Fruit fly (Drosophila melanogaster) whole organism, embryonic: ENCODE measurements around the gene CG7970.
A peak's percentile ranks its signal among the peaks of the same experiment; 100 is the strongest.

Experiments
- Asciz ChIP-seq: fragments of 200-800 bp; sonication (Bioruptor generic); optimal IDR thresholded peaks from 2 replicates; lab custom pipeline; 2017; ENCODE audit warnings: missing biosample characterization, mild to moderate bottlenecking, missing genetic modification characterization, missing genetic modification reagents
- Bdp1 ChIP-seq: fragments of 200-800 bp; sonication (Bioruptor generic); optimal IDR thresholded peaks from 3 replicates; lab custom pipeline; 2016; ENCODE audit warnings: missing biosample characterization, missing genetic modification characterization
- Bteb2 ChIP-seq: fragments of 200-800 bp; sonication (Bioruptor generic); optimal IDR thresholded peaks from 2 replicates; lab custom pipeline; 2016; ENCODE audit warnings: missing biosample characterization, missing genetic modification characterization
- CG10147 ChIP-seq: fragments of 200-800 bp; sonication (Bioruptor generic); optimal IDR thresholded peaks from 2 replicates; lab custom pipeline; 2019; ENCODE audit warnings: missing biosample characterization, mild to moderate bottlenecking, missing genetic modification characterization, moderate library complexity
- CG10267 ChIP-seq: fragments of 200-800 bp; sonication (Bioruptor generic); optimal IDR thresholded peaks from 2 replicates; lab custom pipeline; 2018; ENCODE audit warnings: missing biosample characterization, mild to moderate bottlenecking, missing genetic modification characterization, moderate library complexity
- CG10959 ChIP-seq: fragments of 200-800 bp; sonication (Bioruptor generic); IDR thresholded peaks from 2 replicates; pipeline ENCODE4 v1.3.6; 2022; ENCODE audit warnings: missing biosample characterization, missing genetic modification characterization
- CG10979 ChIP-seq: fragments of 200-800 bp; sonication (Bioruptor generic); optimal IDR thresholded peaks from 2 replicates; lab custom pipeline; 2018; ENCODE audit warnings: missing biosample characterization, mild to moderate bottlenecking, missing genetic modification characterization, moderate library complexity
- CG12071 ChIP-seq: fragments of 200-800 bp; sonication (Bioruptor generic); optimal IDR thresholded peaks from 3 replicates; lab custom pipeline; 2018; ENCODE audit warnings: missing biosample characterization, mild to moderate bottlenecking, missing genetic modification characterization
- CG12104 ChIP-seq: fragments of 200-800 bp; sonication (Bioruptor generic); optimal IDR thresholded peaks from 3 replicates; lab custom pipeline; 2016; ENCODE audit warnings: missing biosample characterization, missing genetic modification characterization
- CG1529 ChIP-seq: fragments of 200-800 bp; sonication (Bioruptor generic); optimal IDR thresholded peaks from 3 replicates; lab custom pipeline; 2018; ENCODE audit warnings: missing biosample characterization, missing genetic modification characterization
- CG15696 ChIP-seq: fragments of 200-800 bp; sonication (Bioruptor generic); optimal IDR thresholded peaks from 2 replicates; lab custom pipeline; 2019; ENCODE audit warnings: missing biosample characterization, mild to moderate bottlenecking, missing genetic modification characterization, moderate library complexity
- CG1602 ChIP-seq: fragments of 200-800 bp; sonication (Bioruptor generic); optimal IDR thresholded peaks from 3 replicates; lab custom pipeline; 2016; ENCODE audit warnings: missing biosample characterization, missing genetic modification characterization
- CG16779 ChIP-seq: fragments of 200-800 bp; sonication (Bioruptor generic); IDR thresholded peaks from 2 replicates; pipeline ENCODE4 v1.3.6; 2022; ENCODE audit warnings: missing biosample characterization, missing genetic modification characterization
- CG17612 ChIP-seq: fragments of 200-800 bp; sonication (Bioruptor generic); IDR thresholded peaks from 2 replicates; pipeline ENCODE4 v1.3.6; 2022; ENCODE audit warnings: missing biosample characterization, missing genetic modification characterization
- CG2129 ChIP-seq: fragments of 200-800 bp; sonication (Bioruptor generic); IDR thresholded peaks from 2 replicates; pipeline ENCODE4 v1.3.6; 2022; ENCODE audit warnings: missing biosample characterization, missing genetic modification characterization; ENCODE audit not compliant: partially characterized antibody
- CG2199 ChIP-seq: fragments of 200-800 bp; sonication (Bioruptor generic); IDR thresholded peaks from 3 replicates; pipeline ENCODE4 v1.3.6; 2022; ENCODE audit warnings: missing biosample characterization, missing genetic modification characterization
- CG2678 ChIP-seq: fragments of 200-800 bp; sonication (Bioruptor generic); optimal IDR thresholded peaks from 3 replicates; lab custom pipeline; 2019; ENCODE audit warnings: missing biosample characterization, mild to moderate bottlenecking, missing genetic modification characterization, moderate library complexity
- CG30020 ChIP-seq: fragments of 200-800 bp; optimal IDR thresholded peaks from 2 replicates; lab custom pipeline; 2019; ENCODE audit warnings: missing biosample characterization, mild to moderate bottlenecking, missing genetic modification characterization, moderate library complexity
- CG4707 ChIP-seq: fragments of 200-800 bp; sonication (Bioruptor generic); optimal IDR thresholded peaks from 2 replicates; lab custom pipeline; 2018; ENCODE audit warnings: missing biosample characterization, mild to moderate bottlenecking, missing genetic modification characterization, moderate library complexity
- CG9437 ChIP-seq: fragments of 200-800 bp; sonication (Bioruptor generic); optimal IDR thresholded peaks from 2 replicates; lab custom pipeline; 2018; ENCODE audit warnings: missing biosample characterization, mild to moderate bottlenecking, missing genetic modification characterization
- CG9609 ChIP-seq: fragments of 200-800 bp; sonication (Bioruptor generic); optimal IDR thresholded peaks from 3 replicates; lab custom pipeline; 2016; ENCODE audit warnings: missing biosample characterization, missing genetic modification characterization
- CG9797 ChIP-seq: fragments of 200-800 bp; sonication (Bioruptor generic); optimal IDR thresholded peaks from 3 replicates; lab custom pipeline; 2018; ENCODE audit warnings: missing biosample characterization, mild to moderate bottlenecking, missing genetic modification characterization
- CG9932 ChIP-seq: fragments of 200-800 bp; sonication (Bioruptor generic); IDR thresholded peaks from 2 replicates; pipeline ENCODE4 v1.3.6; 2022; ENCODE audit warnings: missing biosample characterization, missing genetic modification characterization
- Fer1 ChIP-seq: fragments of 200-800 bp; sonication (Bioruptor generic); optimal IDR thresholded peaks from 2 replicates; lab custom pipeline; 2017; ENCODE audit warnings: missing biosample characterization, mild to moderate bottlenecking, missing genetic modification characterization
- HHEX ChIP-seq: fragments of 200-800 bp; sonication (Bioruptor generic); optimal IDR thresholded peaks from 3 replicates; lab custom pipeline; 2017; ENCODE audit warnings: missing biosample characterization, mild to moderate bottlenecking, missing genetic modification characterization, missing genetic modification reagents
- HLHmδ ChIP-seq: fragments of 200-800 bp; sonication (Bioruptor generic); optimal IDR thresholded peaks from 2 replicates; lab custom pipeline; 2018; ENCODE audit warnings: missing biosample characterization, mild to moderate bottlenecking, missing genetic modification characterization, moderate library complexity
- Hmx ChIP-seq: fragments of 200-800 bp; sonication (Bioruptor generic); optimal IDR thresholded peaks from 2 replicates; lab custom pipeline; 2016; ENCODE audit warnings: missing biosample characterization, missing genetic modification characterization
- Kr ChIP-seq: fragments of 200-800 bp; sonication (Bioruptor generic); optimal IDR thresholded peaks from 2 replicates; lab custom pipeline; 2017; ENCODE audit warnings: missing biosample characterization, mild to moderate bottlenecking, missing genetic modification characterization
- Neu2 ChIP-seq: fragments of 200-800 bp; sonication (Bioruptor generic); optimal IDR thresholded peaks from 3 replicates; lab custom pipeline; 2016; ENCODE audit warnings: missing biosample characterization, missing genetic modification characterization, borderline replicate concordance
- Opbp ChIP-seq: fragments of 200-800 bp; sonication (Bioruptor generic); IDR thresholded peaks from 3 replicates; pipeline ENCODE4 v1.3.6; 2022; ENCODE audit warnings: missing biosample characterization, missing genetic modification characterization; ENCODE audit not compliant: partially characterized antibody
- Spps ChIP-seq: fragments of 200-800 bp; sonication (Bioruptor generic); optimal IDR thresholded peaks from 2 replicates; lab custom pipeline; 2018; ENCODE audit warnings: missing biosample characterization, mild to moderate bottlenecking, missing genetic modification characterization
- Sry-δ ChIP-seq: fragments of 200-800 bp; sonication (Bioruptor generic); optimal IDR thresholded peaks from 2 replicates; lab custom pipeline; 2016; ENCODE audit warnings: missing biosample characterization, missing genetic modification characterization
- Taf1 ChIP-seq: fragments of 200-800 bp; sonication (Bioruptor generic); IDR thresholded peaks from 2 replicates; pipeline ENCODE4 v1.3.6; 2022; ENCODE audit warnings: missing biosample characterization, missing genetic modification characterization
- Xrp1 ChIP-seq: fragments of 200-800 bp; sonication (Bioruptor generic); IDR thresholded peaks from 2 replicates; pipeline ENCODE4 v1.3.6; 2022; ENCODE audit warnings: missing biosample characterization, missing genetic modification characterization
- ara ChIP-seq: fragments of 200-800 bp; sonication (Bioruptor generic); IDR thresholded peaks from 2 replicates; pipeline ENCODE4 v1.3.6; 2022; ENCODE audit warnings: missing biosample characterization, missing genetic modification characterization
- croc ChIP-seq: fragments of 200-800 bp; sonication (Bioruptor generic); conservative IDR thresholded peaks from 3 replicates; pipeline ENCODE4 v1.3.6; 2022; ENCODE audit warnings: missing biosample characterization, missing genetic modification characterization
- crol ChIP-seq: fragments of 200-800 bp; sonication (Bioruptor generic); IDR thresholded peaks from 2 replicates; pipeline ENCODE4 v1.3.6; 2022; ENCODE audit warnings: missing biosample characterization, missing genetic modification characterization
- crp ChIP-seq, 2 experiments: fragments of 200-800 bp; sonication (Bioruptor generic); optimal IDR thresholded peaks; 2 replicates in 1 of 2; 3 replicates in 1 of 2; lab custom pipeline; 2017; ENCODE audit warnings: missing biosample characterization in 2 of 2, missing genetic modification characterization in 2 of 2, mild to moderate bottlenecking in 1 of 2, moderate library complexity in 1 of 2
- dan ChIP-seq: fragments of 200-800 bp; sonication (Bioruptor generic); IDR thresholded peaks from 2 replicates; pipeline ENCODE4 v1.3.6; 2022; ENCODE audit warnings: missing biosample characterization, missing genetic modification characterization
- gcm ChIP-seq: fragments of 200-800 bp; sonication (Bioruptor generic); optimal IDR thresholded peaks from 2 replicates; lab custom pipeline; 2019; ENCODE audit warnings: missing biosample characterization, mild to moderate bottlenecking, missing genetic modification characterization, moderate library complexity
- gem ChIP-seq: fragments of 200-800 bp; sonication (Bioruptor generic); optimal IDR thresholded peaks from 2 replicates; lab custom pipeline; 2019; ENCODE audit warnings: missing biosample characterization, mild to moderate bottlenecking, missing genetic modification characterization, moderate library complexity
- h ChIP-seq: fragments of >200 bp; optimal IDR thresholded peaks from 2 replicates; lab custom pipeline; 2017
- psq ChIP-seq: fragments of 200-800 bp; sonication (Bioruptor generic); optimal IDR thresholded peaks from 2 replicates; lab custom pipeline; 2017; ENCODE audit warnings: missing biosample characterization, missing genetic modification characterization
- pum ChIP-seq: fragments of 200-800 bp; sonication (Bioruptor generic); optimal IDR thresholded peaks from 2 replicates; lab custom pipeline; 2016; ENCODE audit warnings: missing biosample characterization, missing genetic modification characterization
- sc ChIP-seq, 3 experiments: fragments of >200 bp in 2 of 3; fragments of 200-800 bp in 1 of 3; sonication (Bioruptor generic) in 1 of 3; optimal IDR thresholded peaks; 2 replicates in 2 of 3; 3 replicates in 1 of 3; lab custom pipeline; 2017; ENCODE audit warnings: mild to moderate bottlenecking in 1 of 3, missing biosample characterization in 1 of 3, missing genetic modification characterization in 1 of 3, missing genetic modification reagents in 1 of 3
- sens-2 ChIP-seq: fragments of 200-800 bp; sonication (Bioruptor generic); IDR thresholded peaks from 2 replicates; pipeline ENCODE4 v1.3.6; 2022; ENCODE audit warnings: missing biosample characterization, missing genetic modification characterization
- slou ChIP-seq: fragments of 200-800 bp; sonication (Bioruptor generic); optimal IDR thresholded peaks from 3 replicates; lab custom pipeline; 2016; ENCODE audit warnings: missing biosample characterization, missing genetic modification characterization
- so ChIP-seq: fragments of 200-800 bp; sonication (Bioruptor generic); IDR thresholded peaks from 3 replicates; pipeline ENCODE4 v1.3.6; 2022; ENCODE audit warnings: missing biosample characterization, missing genetic modification characterization
- vvl ChIP-seq: fragments of 200-800 bp; sonication (Bioruptor generic); IDR thresholded peaks from 2 replicates; pipeline ENCODE4 v1.3.6; 2022; ENCODE audit warnings: missing biosample characterization, missing genetic modification characterization
- wdn ChIP-seq: fragments of 200-800 bp; sonication (Bioruptor generic); IDR thresholded peaks from 2 replicates; pipeline ENCODE4 v1.3.6; 2022; ENCODE audit warnings: missing biosample characterization, missing genetic modification characterization

Gene CG7970

DNA sequence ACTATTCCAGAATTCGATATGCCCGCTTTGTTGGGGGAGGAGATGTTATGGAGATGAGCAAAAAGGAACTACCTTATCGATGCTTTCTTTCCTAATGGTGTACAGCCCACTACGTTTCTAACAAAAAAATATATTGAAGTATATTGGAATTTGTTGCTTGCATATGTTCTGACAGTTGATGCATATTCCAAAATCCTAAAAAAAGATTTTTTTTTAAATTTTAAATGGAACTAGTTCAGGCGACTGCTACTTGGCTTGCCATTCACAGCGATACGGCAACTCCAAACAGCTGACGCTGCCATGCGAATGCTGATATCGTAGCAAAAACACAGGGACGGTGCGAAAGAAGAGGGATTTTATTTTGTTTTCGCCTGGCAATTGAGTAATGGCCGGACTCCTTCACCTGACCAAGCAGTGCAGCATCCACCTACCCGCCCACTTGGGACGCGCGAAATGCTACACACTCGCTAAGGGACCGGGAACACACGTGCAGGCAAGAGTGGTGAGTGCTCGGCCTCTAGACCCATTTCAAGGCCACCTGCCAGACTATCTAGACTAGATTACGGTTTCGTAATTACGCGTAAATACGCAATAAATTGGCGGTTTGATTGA lies 34.3 kb upstream of the CG7970 start, which contains the start of the genes CG13926, ABCB7 and CG33230 (continued):
- TF ChIP-seq wdn (no peak), Spps (tag; lab: Kevin White, UChicago) (no peak), sc (optimal IDR thresholded peaks at IDR 0.05; lab: Kevin White, UChicago) (no peak), sc (GFP tag; optimal IDR thresholded peaks at IDR 0.05; lab: Kevin White, UChicago) (no peak), Asciz (GFP tag; lab: Kevin White, UChicago) (no peak), CG1529 (GFP tag; lab: Kevin White, UChicago) (no peak), CG9797 (GFP tag; lab: Kevin White, UChicago) (no peak), crp (GFP tag; optimal IDR thresholded peaks at IDR 0.05; lab: Kevin White, UChicago) (peak; percentile 34 to 92), Neu2 (GFP tag; lab: Kevin White, UChicago) (no peak), gcm (GFP tag; lab: Kevin White, UChicago) (no peak), Xrp1 (0 out of 2 replicates have a peak, but pooled peaks have one; percentile 36), Kr (GFP tag; lab: Kevin White, UChicago) (no peak), slou (GFP tag; lab: Kevin White, UChicago) (no peak), CG17612 (no peak), Bdp1 (GFP tag; lab: Kevin White, UChicago) (peak; percentile 13), Opbp (GFP tag; lab: Robert Waterston, UW) (no peak), CG9932 (peak; percentile 53; the same call in 1 of the 2 replicates), CG10959 (GFP tag; lab: Robert Waterston, UW) (no peak), so (GFP tag; lab: Robert Waterston, UW) (no peak), CG10147 (no peak), CG30020 (tag; lab: Kevin White, UChicago) (no peak), CG2129 (GFP tag; lab: Robert Waterston, UW) (no peak; the same call in 1 of the 2 replicates), HHEX (GFP tag; lab: Kevin White, UChicago) (no peak), crol (GFP tag; lab: Robert Waterston, UW) (no peak), h (lab: Kevin White, UChicago) (no peak), Fer1 (GFP tag; lab: Kevin White, UChicago) (peak; percentile 27), CG4707 (GFP tag; lab: Kevin White, UChicago) (no peak), CG12071 (GFP tag; lab: Kevin White, UChicago) (no peak), HLHmδ (GFP tag; lab: Kevin White, UChicago) (no peak), ara (GFP tag; lab: Robert Waterston, UW) (no peak), psq (GFP tag; lab: Kevin White, UChicago) (no peak), CG10979 (tag; lab: Kevin White, UChicago) (peak; percentile 11), CG2678 (no peak), Hmx (no peak), CG1602 (GFP tag; lab: Kevin White, UChicago) (no peak), sens-2 (GFP tag; lab: Robert Waterston, UW) (no peak), CG12104 (GFP tag; lab: Kevin White, UChicago) (no peak), Sry-δ (GFP tag; lab: Kevin White, UChicago) (peak; percentile 43), vvl (GFP tag; lab: Robert Waterston, UW) (peak; percentile 32; the same call in 1 of the 2 replicates), CG10267 (tag; lab: Kevin White, UChicago) (peak; percentile 39), CG2199 (GFP tag; lab: Robert Waterston, UW) (no peak), dan (GFP tag; lab: Robert Waterston, UW) (no peak), croc (no peak), CG9437 (peak; percentile 21), CG16779 (GFP tag; lab: Robert Waterston, UW) (no peak), pum (GFP tag; lab: Kevin White, UChicago) (no peak), CG15696 (tag; lab: Kevin White, UChicago) (no peak), Taf1 (no peak), Bteb2 (no peak), gem (tag; lab: Kevin White, UChicago) (no peak), CG9609 (GFP tag; lab: Kevin White, UChicago) (no peak)
